Worm (Caenorhabditis elegans) whole organism, young adult: Measurements from ENCODE around the gene nex-1.

Experiments used
- C17E4.6 ChIP-seq: fragments of 200-800 bp; sonication (Bioruptor generic); IDR thresholded peaks from 2 replicates; pipeline ENCODE4 v1.3.6; 2022; ENCODE audit warnings: missing genetic modification reagents, missing genetic modification characterization, missing compliant biosample characterization
- F22D6.2 ChIP-seq: sonication (generic microtip); optimal IDR thresholded peaks from 2 replicates; lab custom pipeline; 2016; ENCODE audit warnings: mild to moderate bottlenecking, missing genetic modification characterization, missing compliant biosample characterization
- F49E8.2 ChIP-seq: sonication (generic microtip); optimal IDR thresholded peaks from 3 replicates; lab custom pipeline; 2017; ENCODE audit warnings: missing genetic modification characterization, mild to moderate bottlenecking, missing compliant biosample characterization, antibody characterized with exemption, moderate library complexity; ENCODE audit not compliant: insufficient read depth
- F55B11.4 ChIP-seq: sonication (generic microtip); optimal IDR thresholded peaks from 2 replicates; lab custom pipeline; 2016; ENCODE audit warnings: missing compliant biosample characterization, missing genetic modification characterization, borderline replicate concordance; ENCODE audit not compliant: insufficient read depth
- Y53G8AR.9 ChIP-seq: fragments of 200-800 bp; sonication (Bioruptor generic); conservative IDR thresholded peaks from 2 replicates; pipeline ENCODE4 v1.3.6; 2022; ENCODE audit warnings: missing genetic modification reagents, missing genetic modification characterization, missing compliant biosample characterization
- Y56A3A.18 ChIP-seq: fragments of 200-800 bp; sonication (Bioruptor generic); IDR thresholded peaks from 2 replicates; pipeline ENCODE4 v1.3.6; 2022; ENCODE audit warnings: missing genetic modification reagents, missing genetic modification characterization, missing compliant biosample characterization
- Y79H2A.3 ChIP-seq: fragments of 200-800 bp; sonication (Bioruptor generic); conservative IDR thresholded peaks from 2 replicates; pipeline ENCODE4 v1.3.6; 2022; ENCODE audit warnings: missing genetic modification reagents, missing genetic modification characterization, missing compliant biosample characterization
- ZK185.1 ChIP-seq: sonication (generic microtip); optimal IDR thresholded peaks from 2 replicates; lab custom pipeline; 2016; ENCODE audit warnings: mild to moderate bottlenecking, missing genetic modification characterization, missing compliant biosample characterization; ENCODE audit not compliant: poor library complexity, severe bottlenecking
- ama-1 ChIP-seq, 3 experiments: fragments of 150-350 bp in 1 of 3; sonication (generic microtip) in 2 of 3; optimal IDR thresholded peaks; 2 replicates each; lab custom pipeline; 2014 to 2018; ENCODE audit warnings: missing biosample characterization in 2 of 3, missing genetic modification characterization in 2 of 3, missing genetic modification reagents in 2 of 3
- atf-7 ChIP-seq: sonication (generic microtip); optimal IDR thresholded peaks from 2 replicates; lab custom pipeline; 2017; ENCODE audit warnings: mild to moderate bottlenecking, missing genetic modification characterization, missing compliant biosample characterization
- attf-3 ChIP-seq: fragments of 200-800 bp; sonication (Bioruptor generic); conservative IDR thresholded peaks from 2 replicates; pipeline ENCODE4 v1.3.6; 2022; ENCODE audit warnings: missing genetic modification reagents, missing genetic modification characterization, missing compliant biosample characterization
- bed-1 ChIP-seq: fragments of 200-800 bp; sonication (Bioruptor generic); IDR thresholded peaks from 2 replicates; pipeline ENCODE4 v1.3.6; 2022; ENCODE audit warnings: missing genetic modification reagents, missing genetic modification characterization, missing compliant biosample characterization
- bed-2 ChIP-seq: fragments of 200-800 bp; sonication (Bioruptor generic); IDR thresholded peaks from 2 replicates; pipeline ENCODE4 v1.3.6; 2022; ENCODE audit warnings: missing genetic modification reagents, missing genetic modification characterization, missing compliant biosample characterization
- ceh-27 ChIP-seq: fragments of 200-800 bp; sonication (Bioruptor generic); optimal IDR thresholded peaks from 2 replicates; lab custom pipeline; 2018; ENCODE audit warnings: mild to moderate bottlenecking, missing genetic modification characterization, moderate library complexity, missing compliant biosample characterization
- ceh-40 ChIP-seq: fragments of 200-800 bp; sonication (Bioruptor generic); IDR thresholded peaks from 2 replicates; pipeline ENCODE4 v1.3.6; 2022; ENCODE audit warnings: missing genetic modification characterization, missing compliant biosample characterization
- chd-7 ChIP-seq: sonication (generic microtip); optimal IDR thresholded peaks from 2 replicates; lab custom pipeline; 2016; ENCODE audit warnings: mild to moderate bottlenecking, missing genetic modification characterization, moderate library complexity, missing compliant biosample characterization
- dpff-1 ChIP-seq: sonication (generic microtip); optimal IDR thresholded peaks from 2 replicates; lab custom pipeline; 2017; ENCODE audit warnings: mild to moderate bottlenecking, missing genetic modification characterization, missing compliant biosample characterization
- egl-18 ChIP-seq: fragments of 200-800 bp; sonication (Bioruptor generic); IDR thresholded peaks from 2 replicates; pipeline ENCODE4 v1.3.6; 2022; ENCODE audit warnings: missing genetic modification reagents, missing genetic modification characterization, missing compliant biosample characterization
- ets-4 ChIP-seq: fragments of 200-800 bp; sonication (Bioruptor generic); optimal IDR thresholded peaks from 2 replicates; lab custom pipeline; 2018; ENCODE audit warnings: mild to moderate bottlenecking, missing genetic modification characterization, missing compliant biosample characterization
- him-1 ChIP-seq: sonication (generic microtip); optimal IDR thresholded peaks from 2 replicates; lab custom pipeline; 2016; ENCODE audit warnings: missing genotype, missing genetic modification reagents, missing genetic modification characterization, missing compliant biosample characterization
- hmg-20 ChIP-seq: fragments of 200-800 bp; sonication (Bioruptor generic); IDR thresholded peaks from 2 replicates; pipeline ENCODE4 v1.3.6; 2022; ENCODE audit warnings: missing genetic modification reagents, missing genetic modification characterization, missing compliant biosample characterization
- let-607 ChIP-seq, 2 experiments: fragments of 200-800 bp in 1 of 2; sonication (Bioruptor generic) in 1 of 2; sonication (generic microtip) in 1 of 2; optimal IDR thresholded peaks; 2 replicates each; lab custom pipeline; 2016 to 2018; ENCODE audit warnings: mild to moderate bottlenecking in 2 of 2, missing compliant biosample characterization in 2 of 2, missing genetic modification characterization in 2 of 2, moderate library complexity in 2 of 2, missing genotype in 1 of 2
- lin-35 ChIP-seq, 3 experiments: fragments of 150-350 bp in 2 of 3; sonication (generic microtip) in 1 of 3; optimal IDR thresholded peaks; 2 replicates each; lab custom pipeline; 2014 to 2018; ENCODE audit warnings: missing biosample characterization in 3 of 3, missing genetic modification characterization in 3 of 3, missing genetic modification reagents in 3 of 3
- lin-40 ChIP-seq: sonication (generic microtip); optimal IDR thresholded peaks from 2 replicates; lab custom pipeline; 2016; ENCODE audit warnings: missing genetic modification characterization, mild to moderate bottlenecking, missing compliant biosample characterization, missing genotype, missing genetic modification reagents
- lin-54 ChIP-seq: fragments of 200-800 bp; sonication (Bioruptor generic); optimal IDR thresholded peaks from 2 replicates; lab custom pipeline; 2018; ENCODE audit warnings: mild to moderate bottlenecking, missing genetic modification characterization, missing compliant biosample characterization
- nhr-27 ChIP-seq: fragments of 200-800 bp; sonication (Bioruptor generic); optimal IDR thresholded peaks from 2 replicates; lab custom pipeline; 2018; ENCODE audit warnings: mild to moderate bottlenecking, missing genetic modification characterization, moderate library complexity, missing compliant biosample characterization
- nhr-80 ChIP-seq: sonication (generic microtip); optimal IDR thresholded peaks from 2 replicates; lab custom pipeline; 2016; ENCODE audit warnings: missing genetic modification characterization, missing compliant biosample characterization
- rpc-1 ChIP-seq, 2 experiments: fragments of 150-350 bp in 1 of 2; sonication (generic microtip) in 1 of 2; optimal IDR thresholded peaks; 2 replicates each; lab custom pipeline; 2014 to 2018; ENCODE audit warnings: missing biosample characterization in 1 of 2, missing genetic modification characterization in 1 of 2, missing genetic modification reagents in 1 of 2, missing genotype in 1 of 2
- snpc-3.4 ChIP-seq: sonication (generic microtip); optimal IDR thresholded peaks from 2 replicates; lab custom pipeline; 2017; ENCODE audit warnings: missing genetic modification characterization, mild to moderate bottlenecking, missing compliant biosample characterization, antibody characterized with exemption, moderate library complexity, missing genotype, missing genetic modification reagents
- zfh-2 ChIP-seq: fragments of 200-800 bp; sonication (Bioruptor generic); conservative IDR thresholded peaks from 2 replicates; pipeline ENCODE4 v1.3.6; 2022; ENCODE audit warnings: missing genetic modification reagents, missing genetic modification characterization, missing compliant biosample characterization
- ztf-22 ChIP-seq: fragments of 200-800 bp; sonication (Bioruptor generic); optimal IDR thresholded peaks from 2 replicates; lab custom pipeline; 2018; ENCODE audit warnings: mild to moderate bottlenecking, missing genetic modification characterization, moderate library complexity, missing compliant biosample characterization
- ztf-25 ChIP-seq: fragments of 200-800 bp; sonication (Bioruptor generic); IDR thresholded peaks from 2 replicates; pipeline ENCODE4 v1.3.6; 2022; ENCODE audit warnings: missing genetic modification reagents, missing genetic modification characterization, missing compliant biosample characterization
- ztf-28 ChIP-seq: fragments of 200-800 bp; sonication (Bioruptor generic); IDR thresholded peaks from 2 replicates; pipeline ENCODE4 v1.3.6; 2022; ENCODE audit warnings: missing genetic modification reagents, missing genetic modification characterization, missing compliant biosample characterization

The nex-1 gene

DNA sequence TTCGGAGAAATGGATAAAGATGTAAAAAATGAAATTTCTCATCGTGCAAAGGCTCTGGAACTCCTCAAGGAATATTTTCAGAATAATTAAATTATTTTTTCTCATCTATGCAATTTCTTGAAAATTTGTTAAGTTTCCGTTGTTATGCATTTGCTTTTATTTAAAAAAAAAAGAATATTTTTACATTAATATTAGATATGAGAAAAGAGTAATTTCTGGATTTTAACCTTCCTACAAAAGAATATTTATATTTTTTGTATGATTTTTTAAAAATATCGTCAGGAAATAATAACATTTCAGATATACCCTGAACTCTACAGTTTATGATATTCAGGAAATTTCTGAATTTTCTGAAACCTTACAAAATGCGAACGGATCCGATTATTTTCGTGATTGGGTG is 39.4 kb downstream of the nex-1 start, which contains the start of gene gro-1:
Gene gro-1 (plus strand): TSS at position 301 of the 400 bp plus-strand sequence.
- TF ChIP-seq ama-1 (optimal IDR thresholded peaks at IDR 0.05; lab: Kevin White, UChicago) (no peak), ama-1 (GFP tag; optimal IDR thresholded peaks at IDR 0.05; lab: Kevin White, UChicago) (no peak), atf-7 (tag; lab: Kevin White, UChicago) (no peak), dpff-1 (tag; lab: Kevin White, UChicago) (no peak), F22D6.2 (tag; lab: Kevin White, UChicago) (no peak), Y53G8AR.9 (GFP tag; lab: Robert Waterston, UW) (no peak), egl-18 (GFP tag; lab: Robert Waterston, UW) (no peak), snpc-3.4 (no peak), ztf-25 (GFP tag; lab: Robert Waterston, UW) (no peak), Y56A3A.18 (GFP tag; lab: Robert Waterston, UW) (no peak), zfh-2 (GFP tag; lab: Robert Waterston, UW) (no peak), bed-2 (GFP tag; lab: Robert Waterston, UW) (no peak), Y79H2A.3 (no peak), bed-1 (GFP tag; lab: Robert Waterston, UW) (no peak), ztf-22 (GFP tag; lab: Kevin White, UChicago) (no peak), lin-40 (tag; lab: Kevin White, UChicago) (no peak), ets-4 (GFP tag; lab: Kevin White, UChicago) (no peak), lin-54 (GFP tag; lab: Kevin White, UChicago) (no peak), F49E8.2 (tag; lab: Kevin White, UChicago) (no peak), lin-35 (GFP tag; optimal IDR thresholded peaks at IDR 0.05; lab: Kevin White, UChicago) (no peak)
- TF ChIP-seq, all 124 proteins: peak for 0

DNA sequence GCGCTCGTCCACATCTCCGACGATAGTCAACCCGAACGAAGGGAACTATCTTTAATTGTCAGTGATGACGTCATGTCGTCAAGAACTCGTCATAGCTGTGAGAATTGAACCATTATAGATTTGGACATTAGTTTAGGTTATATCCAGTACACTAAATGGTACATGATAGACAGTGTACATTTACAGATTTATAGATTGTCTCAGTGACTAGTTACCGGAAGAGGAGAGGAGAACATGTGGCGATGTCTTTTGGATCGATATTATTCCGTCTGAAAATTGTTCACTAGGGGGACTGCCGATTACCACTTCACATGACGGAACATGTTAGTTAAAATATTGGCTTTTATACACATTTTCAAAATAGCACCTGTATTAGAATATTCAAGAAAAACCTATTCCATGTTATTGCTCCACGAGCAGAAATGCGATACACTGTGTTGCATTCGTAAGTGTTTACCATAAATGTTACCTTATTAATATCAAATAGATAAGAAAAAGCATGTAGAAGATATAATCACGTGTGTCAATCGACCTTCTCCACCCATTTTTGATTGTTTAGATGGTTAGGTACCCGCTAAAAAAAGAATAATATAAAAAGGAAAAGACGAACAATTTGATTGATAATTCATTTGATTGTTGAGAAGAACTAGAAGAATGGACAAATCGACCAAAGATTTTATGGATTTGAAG is 41.9 kb downstream of the nex-1 start, which contains the start of gene ZC395.5:
Gene ZC395.5 (plus strand): TSS at position 632 of the 690 bp plus-strand sequence.
- TF ChIP-seq ceh-27 (GFP tag; lab: Kevin White, UChicago) (peak; percentile 17), nhr-80 (tag; lab: Kevin White, UChicago) (peak; percentile 17), C17E4.6 (GFP tag; lab: Robert Waterston, UW) (no peak), rpc-1 (optimal IDR thresholded peaks at IDR 0.05; lab: Kevin White, UChicago) (no peak), rpc-1 (tag; optimal IDR thresholded peaks at IDR 0.05; lab: Kevin White, UChicago) (peak; percentile 45), lin-35 (GFP tag; optimal IDR thresholded peaks at IDR 0.05; lab: Kevin White, UChicago) (peak in 1 of 3 experiments; percentile 31), him-1 (tag; lab: Kevin White, UChicago) (peak; percentile 4)

DNA sequence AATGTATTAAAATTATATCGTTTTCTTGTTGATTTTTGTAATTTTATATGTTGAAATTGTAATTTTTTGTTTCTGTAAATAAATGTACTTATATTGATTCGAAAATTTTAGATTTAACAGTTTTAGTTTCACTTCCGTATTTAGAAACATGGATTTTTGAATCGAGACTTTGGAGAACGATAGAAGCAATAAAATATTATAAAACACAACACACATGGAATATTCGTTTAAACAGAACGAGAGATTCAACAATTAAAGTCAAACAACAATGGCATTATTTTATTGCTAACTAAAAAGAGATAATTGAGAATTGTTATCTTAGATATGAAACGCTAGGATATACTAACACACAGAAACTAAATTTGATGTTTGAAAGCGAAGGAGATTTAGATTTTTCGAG is 43.1 kb downstream of the nex-1 start:
- peak in 1 of 3 experiments; percentile 13 for TF ChIP-seq lin-35 (GFP tag; optimal IDR thresholded peaks at IDR 0.05; lab: Kevin White, UChicago)
- TF ChIP-seq let-607 (tag; optimal IDR thresholded peaks at IDR 0.05; lab: Kevin White, UChicago) = peak in 1 of 2 experiments; percentile 19
- 0 out of 2 replicates have a peak, but pooled peaks have one; percentile 0 for TF ChIP-seq ztf-28 (GFP tag; lab: Robert Waterston, UW)
- no peak for TF ChIP-seq F49E8.2 (tag; lab: Kevin White, UChicago)
- TF ChIP-seq F55B11.4 = no peak
- no peak for TF ChIP-seq C17E4.6 (GFP tag; lab: Robert Waterston, UW)
- TF ChIP-seq, all 124 proteins: peak for 3

ce11 chrIII:5269814-5270213 is 44.4 kb downstream of the nex-1 start, which contains the start of gene ZC395.4:
Gene ZC395.4 (plus strand): TSS chrIII:5270114.
- TF ChIP-seq bed-2 (GFP tag; lab: Robert Waterston, UW) (no peak), ets-4 (GFP tag; lab: Kevin White, UChicago) (no peak), ceh-40 (GFP tag; lab: Robert Waterston, UW) (no peak), nhr-27 (no peak), ZK185.1 (tag; lab: Kevin White, UChicago) (no peak), ztf-28 (GFP tag; lab: Robert Waterston, UW) (no peak), attf-3 (GFP tag; lab: Robert Waterston, UW) (no peak), ama-1 (optimal IDR thresholded peaks at IDR 0.05; lab: Kevin White, UChicago) (no peak), ama-1 (GFP tag; optimal IDR thresholded peaks at IDR 0.05; lab: Kevin White, UChicago) (no peak), hmg-20 (GFP tag; lab: Robert Waterston, UW) (no peak), chd-7 (tag; lab: Kevin White, UChicago) (no peak)
